Worm (Caenorhabditis elegans) whole organism, young adult: ENCODE results near the gene prx-19.
A peak's percentile ranks its signal among the peaks of the same experiment; 100 is the strongest.

Experiments used
- B0035.1 ChIP-seq: sonication (generic microtip); optimal IDR thresholded peaks from 2 replicates; lab custom pipeline; 2016; ENCODE audit warnings: missing genetic modification characterization, mild to moderate bottlenecking, missing compliant biosample characterization, missing genotype, missing genetic modification reagents
- B0261.1 ChIP-seq: sonication (generic microtip); optimal IDR thresholded peaks from 2 replicates; lab custom pipeline; 2016; ENCODE audit warnings: mild to moderate bottlenecking, missing genetic modification characterization, moderate library complexity, missing compliant biosample characterization
- D2030.7 ChIP-seq: fragments of 200-800 bp; sonication (Bioruptor generic); IDR thresholded peaks from 2 replicates; pipeline ENCODE4 v1.3.6; 2022; ENCODE audit warnings: missing genetic modification reagents, missing genetic modification characterization, missing compliant biosample characterization
- F10E7.11 ChIP-seq: sonication (generic microtip); optimal IDR thresholded peaks from 2 replicates; lab custom pipeline; 2017; ENCODE audit warnings: mild to moderate bottlenecking, missing genetic modification characterization, moderate library complexity, missing compliant biosample characterization
- F23B12.7 ChIP-seq: sonication (generic microtip); optimal IDR thresholded peaks from 2 replicates; lab custom pipeline; 2017; ENCODE audit warnings: missing genetic modification characterization, mild to moderate bottlenecking, missing compliant biosample characterization, antibody characterized with exemption, moderate library complexity; ENCODE audit not compliant: insufficient read depth
- F33H1.4 ChIP-seq: fragments of 200-800 bp; sonication (Bioruptor generic); IDR thresholded peaks from 2 replicates; pipeline ENCODE4 v1.3.6; 2022; ENCODE audit warnings: missing genetic modification reagents, missing genetic modification characterization, missing compliant biosample characterization
- F39B2.1 ChIP-seq: fragments of 200-800 bp; sonication (Bioruptor generic); IDR thresholded peaks from 2 replicates; pipeline ENCODE4 v1.3.6; 2022; ENCODE audit warnings: missing genetic modification reagents, missing genetic modification characterization, missing compliant biosample characterization
- Y53G8AR.9 ChIP-seq: fragments of 200-800 bp; sonication (Bioruptor generic); conservative IDR thresholded peaks from 2 replicates; pipeline ENCODE4 v1.3.6; 2022; ENCODE audit warnings: missing genetic modification reagents, missing genetic modification characterization, missing compliant biosample characterization
- Y95B8A.8 ChIP-seq: fragments of 200-800 bp; sonication (Bioruptor generic); IDR thresholded peaks from 2 replicates; pipeline ENCODE4 v1.3.6; 2022; ENCODE audit warnings: missing genetic modification reagents, missing genetic modification characterization, missing compliant biosample characterization
- ZK185.1 ChIP-seq: sonication (generic microtip); optimal IDR thresholded peaks from 2 replicates; lab custom pipeline; 2016; ENCODE audit warnings: mild to moderate bottlenecking, missing genetic modification characterization, missing compliant biosample characterization; ENCODE audit not compliant: poor library complexity, severe bottlenecking
- aptf-3 ChIP-seq: fragments of 200-800 bp; sonication (Bioruptor generic); IDR thresholded peaks from 2 replicates; pipeline ENCODE4 v1.3.6; 2022; ENCODE audit warnings: missing genetic modification characterization, missing compliant biosample characterization
- atf-7 ChIP-seq: sonication (generic microtip); optimal IDR thresholded peaks from 2 replicates; lab custom pipeline; 2017; ENCODE audit warnings: mild to moderate bottlenecking, missing genetic modification characterization, missing compliant biosample characterization
- athp-1 ChIP-seq: sonication (generic microtip); optimal IDR thresholded peaks from 2 replicates; lab custom pipeline; 2017; ENCODE audit warnings: mild to moderate bottlenecking, missing genetic modification characterization, missing compliant biosample characterization
- attf-5 ChIP-seq: fragments of 200-800 bp; sonication (Bioruptor generic); optimal IDR thresholded peaks from 2 replicates; lab custom pipeline; 2018; ENCODE audit warnings: mild to moderate bottlenecking, missing genetic modification characterization, missing compliant biosample characterization
- attf-6 ChIP-seq: fragments of 200-800 bp; sonication (Bioruptor generic); IDR thresholded peaks from 2 replicates; pipeline ENCODE4 v1.3.6; 2022; ENCODE audit warnings: missing genetic modification reagents, missing genetic modification characterization, missing compliant biosample characterization
- ccch-3 ChIP-seq: fragments of 200-800 bp; sonication (Bioruptor generic); optimal IDR thresholded peaks from 2 replicates; lab custom pipeline; 2018; ENCODE audit warnings: mild to moderate bottlenecking, missing genetic modification characterization, missing compliant biosample characterization
- cebp-1 ChIP-seq, 2 experiments: fragments of 200-800 bp in 1 of 2; sonication (Bioruptor generic) in 1 of 2; sonication (generic microtip) in 1 of 2; IDR thresholded peaks in 1 of 2; optimal IDR thresholded peaks in 1 of 2; 2 replicates each; pipeline versions ENCODE4 v1.3.6 to Lab custom; 2017 to 2022; ENCODE audit warnings: missing compliant biosample characterization in 2 of 2, missing genetic modification characterization in 2 of 2, mild to moderate bottlenecking in 1 of 2, missing genetic modification reagents in 1 of 2, moderate library complexity in 1 of 2
- ceh-27 ChIP-seq: fragments of 200-800 bp; sonication (Bioruptor generic); optimal IDR thresholded peaks from 2 replicates; lab custom pipeline; 2018; ENCODE audit warnings: mild to moderate bottlenecking, missing genetic modification characterization, moderate library complexity, missing compliant biosample characterization
- die-1 ChIP-seq: sonication (generic microtip); optimal IDR thresholded peaks from 2 replicates; lab custom pipeline; 2016; ENCODE audit warnings: missing genotype, mild to moderate bottlenecking, missing genetic modification characterization, missing compliant biosample characterization
- dpl-1 ChIP-seq: fragments of 150-350 bp; optimal IDR thresholded peaks from 2 replicates; lab custom pipeline; 2014; ENCODE audit warnings: missing biosample characterization, missing genetic modification reagents, missing genetic modification characterization
- ekl-4 ChIP-seq: fragments of 200-800 bp; sonication (Bioruptor generic); IDR thresholded peaks from 2 replicates; pipeline ENCODE4 v1.3.6; 2022; ENCODE audit warnings: missing genetic modification reagents, missing genetic modification characterization, missing compliant biosample characterization
- him-1 ChIP-seq: sonication (generic microtip); optimal IDR thresholded peaks from 2 replicates; lab custom pipeline; 2016; ENCODE audit warnings: missing genotype, missing genetic modification reagents, missing genetic modification characterization, missing compliant biosample characterization
- hmg-1.2 ChIP-seq: fragments of 200-800 bp; sonication (Bioruptor generic); IDR thresholded peaks from 2 replicates; pipeline ENCODE4 v1.3.6; 2022; ENCODE audit warnings: missing genetic modification reagents, missing genetic modification characterization, missing compliant biosample characterization
- hsf-1 ChIP-seq: fragments of 200-800 bp; sonication (Bioruptor generic); IDR thresholded peaks from 2 replicates; pipeline ENCODE4 v1.3.6; 2022; ENCODE audit warnings: missing genetic modification reagents, missing genetic modification characterization, missing compliant biosample characterization
- let-526 ChIP-seq: fragments of 200-800 bp; sonication (Bioruptor generic); IDR thresholded peaks from 2 replicates; pipeline ENCODE4 v1.3.6; 2022; ENCODE audit warnings: missing genetic modification reagents, missing genetic modification characterization, missing compliant biosample characterization
- let-607 ChIP-seq, 2 experiments: fragments of 200-800 bp in 1 of 2; sonication (Bioruptor generic) in 1 of 2; sonication (generic microtip) in 1 of 2; optimal IDR thresholded peaks; 2 replicates each; lab custom pipeline; 2016 to 2018; ENCODE audit warnings: mild to moderate bottlenecking in 2 of 2, missing compliant biosample characterization in 2 of 2, missing genetic modification characterization in 2 of 2, moderate library complexity in 2 of 2, missing genotype in 1 of 2
- lin-35 ChIP-seq, 3 experiments: fragments of 150-350 bp in 2 of 3; sonication (generic microtip) in 1 of 3; optimal IDR thresholded peaks; 2 replicates each; lab custom pipeline; 2014 to 2018; ENCODE audit warnings: missing biosample characterization in 3 of 3, missing genetic modification characterization in 3 of 3, missing genetic modification reagents in 3 of 3
- lsy-27 ChIP-seq: sonication (generic microtip); optimal IDR thresholded peaks from 2 replicates; lab custom pipeline; 2017; ENCODE audit warnings: missing genetic modification characterization, mild to moderate bottlenecking, missing compliant biosample characterization, antibody characterized with exemption, missing genotype, borderline replicate concordance; ENCODE audit not compliant: insufficient read depth
- madf-10 ChIP-seq: sonication (generic microtip); optimal IDR thresholded peaks from 2 replicates; lab custom pipeline; 2016; ENCODE audit warnings: mild to moderate bottlenecking, missing genetic modification characterization, missing compliant biosample characterization
- madf-6 ChIP-seq: fragments of 200-800 bp; sonication (Bioruptor generic); IDR thresholded peaks from 2 replicates; pipeline ENCODE4 v1.3.6; 2022; ENCODE audit warnings: missing genetic modification reagents, missing genetic modification characterization, missing compliant biosample characterization
- madf-8 ChIP-seq: fragments of 200-800 bp; sonication (Bioruptor generic); conservative IDR thresholded peaks from 2 replicates; pipeline ENCODE4 v1.3.6; 2022; ENCODE audit warnings: missing genetic modification reagents, missing genetic modification characterization, missing compliant biosample characterization
- mel-28 ChIP-seq: sonication (generic microtip); optimal IDR thresholded peaks from 2 replicates; lab custom pipeline; 2016; ENCODE audit warnings: borderline replicate concordance, mild to moderate bottlenecking, missing genetic modification characterization, missing compliant biosample characterization
- nfya-1 ChIP-seq: sonication (generic microtip); optimal IDR thresholded peaks from 2 replicates; lab custom pipeline; 2017; ENCODE audit warnings: antibody characterized with exemption, missing compliant biosample characterization, missing genetic modification characterization, borderline replicate concordance; ENCODE audit not compliant: insufficient read depth
- nfyb-1 ChIP-seq: fragments of 200-800 bp; sonication (Bioruptor generic); IDR thresholded peaks from 2 replicates; pipeline ENCODE4 v1.3.6; 2022; ENCODE audit warnings: missing genetic modification reagents, missing genetic modification characterization, missing compliant biosample characterization
- nhr-179 ChIP-seq: sonication (generic microtip); optimal IDR thresholded peaks from 2 replicates; lab custom pipeline; 2016; ENCODE audit warnings: mild to moderate bottlenecking, missing genetic modification characterization, missing compliant biosample characterization
- nhr-80 ChIP-seq: sonication (generic microtip); optimal IDR thresholded peaks from 2 replicates; lab custom pipeline; 2016; ENCODE audit warnings: missing genetic modification characterization, missing compliant biosample characterization
- rcor-1 ChIP-seq: fragments of 200-800 bp; sonication (Bioruptor generic); IDR thresholded peaks from 2 replicates; pipeline ENCODE4 v1.3.6; 2022; ENCODE audit warnings: missing genetic modification reagents, missing genetic modification characterization, missing compliant biosample characterization
- snpc-3.4 ChIP-seq: sonication (generic microtip); optimal IDR thresholded peaks from 2 replicates; lab custom pipeline; 2017; ENCODE audit warnings: missing genetic modification characterization, mild to moderate bottlenecking, missing compliant biosample characterization, antibody characterized with exemption, moderate library complexity, missing genotype, missing genetic modification reagents
- snpc-4 ChIP-seq, 5 experiments: fragments of 150-350 bp in 1 of 5; sonication (generic microtip) in 4 of 5; optimal IDR thresholded peaks; 2 replicates each; lab custom pipeline; 2014 to 2018; ENCODE audit warnings: missing genetic modification characterization in 5 of 5, missing biosample characterization in 3 of 5, antibody characterized with exemption in 2 of 5, mild to moderate bottlenecking in 2 of 5, missing compliant biosample characterization in 2 of 5, missing genotype in 2 of 5, moderate library complexity in 2 of 5, missing genetic modification reagents in 1 of 5
- unc-130 ChIP-seq: sonication (generic microtip); optimal IDR thresholded peaks from 2 replicates; lab custom pipeline; 2016; ENCODE audit warnings: missing genetic modification reagents, missing genetic modification characterization, missing compliant biosample characterization
- xnd-1 ChIP-seq: sonication (generic microtip); optimal IDR thresholded peaks from 2 replicates; lab custom pipeline; 2016; ENCODE audit warnings: missing genotype, missing genetic modification reagents, missing genetic modification characterization, missing compliant biosample characterization
- ztf-18 ChIP-seq: sonication (generic microtip); optimal IDR thresholded peaks from 2 replicates; lab custom pipeline; 2016; ENCODE audit warnings: missing genotype, mild to moderate bottlenecking, missing genetic modification characterization, missing compliant biosample characterization
- ztf-28 ChIP-seq: fragments of 200-800 bp; sonication (Bioruptor generic); IDR thresholded peaks from 2 replicates; pipeline ENCODE4 v1.3.6; 2022; ENCODE audit warnings: missing genetic modification reagents, missing genetic modification characterization, missing compliant biosample characterization
- ztf-3 ChIP-seq: fragments of 200-800 bp; sonication (Bioruptor generic); optimal IDR thresholded peaks from 2 replicates; lab custom pipeline; 2018; ENCODE audit warnings: mild to moderate bottlenecking, missing genetic modification characterization, missing compliant biosample characterization

Gene prx-19

ce11 chrIII:8850482-8851047 is 41.5 kb upstream of the prx-19 start, which contains the start of gene F44E2.9 (continued):
- TF ChIP-seq lsy-27 (tag; lab: Kevin White, UChicago) (no peak), lin-35 (GFP tag; optimal IDR thresholded peaks at IDR 0.05; lab: Kevin White, UChicago) (peak in 2 of 3 experiments; percentile 28 to 75), ekl-4 (GFP tag; lab: Robert Waterston, UW) (0 out of 2 replicates have a peak, but pooled peaks have one; percentile 38), F10E7.11 (tag; lab: Kevin White, UChicago) (no peak), madf-6 (GFP tag; lab: Robert Waterston, UW) (peak; percentile 78), him-1 (tag; lab: Kevin White, UChicago) (peak; percentile 1), nhr-179 (tag; lab: Kevin White, UChicago) (no peak), rcor-1 (0 out of 2 replicates have a peak, but pooled peaks have one; percentile 19), xnd-1 (tag; lab: Kevin White, UChicago) (peak; percentile 34), F33H1.4 (GFP tag; lab: Robert Waterston, UW) (peak; percentile 54; the same call in 1 of the 2 replicates), ZK185.1 (peak; percentile 57), cebp-1 (GFP tag; IDR thresholded peaks at IDR 0.05; lab: Robert Waterston, UW) (no peak), cebp-1 (tag; optimal IDR thresholded peaks at IDR 0.05; lab: Kevin White, UChicago) (peak; percentile 33), hmg-1.2 (peak; percentile 83; the same call in 1 of the 2 replicates), nhr-80 (tag; lab: Kevin White, UChicago) (peak; percentile 10), unc-130 (GFP tag; lab: Kevin White, UChicago) (peak; percentile 74), ceh-27 (GFP tag; lab: Kevin White, UChicago) (peak; percentile 68), dpl-1 (peak; percentile 79), F23B12.7 (tag; lab: Kevin White, UChicago) (peak; percentile 16), snpc-4 (GFP tag; optimal IDR thresholded peaks at IDR 0.05; lab: Kevin White, UChicago) (no peak), snpc-4 (tag; optimal IDR thresholded peaks at IDR 0.05; lab: Kevin White, UChicago) (peak in 2 of 4 experiments; percentile 11 to 34), hsf-1 (0 out of 2 replicates have a peak, but pooled peaks have one; percentile 49), B0035.1 (tag; lab: Kevin White, UChicago) (no peak), madf-10 (peak; percentile 17), D2030.7 (GFP tag; lab: Robert Waterston, UW) (peak; percentile 74), attf-5 (GFP tag; lab: Kevin White, UChicago) (peak; percentile 55)

ce11 chrIII:8849507-8849906 is 40.4 kb upstream of the prx-19 start, which contains the start of gene F44E2.8:
F44E2.8 (minus strand) TSS chrIII:8849877.
- no peak for TF ChIP-seq Y53G8AR.9 (GFP tag; lab: Robert Waterston, UW)
- 0 out of 2 replicates have a peak, but pooled peaks have one; percentile 15 for TF ChIP-seq attf-6 (GFP tag; lab: Robert Waterston, UW)
- no peak for TF ChIP-seq aptf-3 (GFP tag; lab: Robert Waterston, UW)
- TF ChIP-seq mel-28, result no peak
- no peak for TF ChIP-seq atf-7 (tag; lab: Kevin White, UChicago)
- no peak for TF ChIP-seq madf-8 (GFP tag; lab: Robert Waterston, UW)
- TF ChIP-seq ekl-4 (GFP tag; lab: Robert Waterston, UW), result no peak; the same call in 1 of the 2 replicates
- TF ChIP-seq F39B2.1 (GFP tag; lab: Robert Waterston, UW), result no peak
- no peak for TF ChIP-seq Y95B8A.8 (GFP tag; lab: Robert Waterston, UW)
- peak; percentile 17 for TF ChIP-seq ztf-18 (tag; lab: Kevin White, UChicago)
- TF ChIP-seq hmg-1.2, result 0 out of 2 replicates have a peak, but pooled peaks have one; percentile 16
- no peak for TF ChIP-seq let-607 (tag; optimal IDR thresholded peaks at IDR 0.05; lab: Kevin White, UChicago)
- TF ChIP-seq athp-1 (tag; lab: Kevin White, UChicago), result peak; percentile 17
- no peak for TF ChIP-seq die-1
- TF ChIP-seq snpc-3.4, result no peak
- TF ChIP-seq ztf-3, result no peak
- peak; percentile 55 for TF ChIP-seq madf-6 (GFP tag; lab: Robert Waterston, UW)
- TF ChIP-seq let-526 (GFP tag; lab: Robert Waterston, UW), result no peak
- TF ChIP-seq nfyb-1 (GFP tag; lab: Robert Waterston, UW), result 0 out of 2 replicates have a peak, but pooled peaks have one; percentile 52
- TF ChIP-seq B0261.1 (tag; lab: Kevin White, UChicago), result no peak
- no peak for TF ChIP-seq nhr-80 (tag; lab: Kevin White, UChicago)
- no peak for TF ChIP-seq ztf-28
- no peak for TF ChIP-seq ccch-3
- no peak for TF ChIP-seq nfya-1 (tag; lab: Kevin White, UChicago)
